Worm (Caenorhabditis elegans): ENCODE data around the gene Y45G5AM.6.

ce11 chrV:4195283-4195682, 43.2 kb upstream of the Y45G5AM.6 start, which contains the start of gene algn-5:
- TF ChIP-seq tab-1 (GFP tag; IDR thresholded peaks at IDR 0.05) (no peak), cog-1 (tag; optimal IDR thresholded peaks at IDR 0.05) (no peak), klf-2 (GFP tag; conservative IDR thresholded peaks at IDR 0.05) (no peak), ref-1 (GFP tag; conservative IDR thresholded peaks at IDR 0.05) (no peak), flt-1 (GFP tag; IDR thresholded peaks at IDR 0.05) (no peak), T22C8.4 (GFP tag; IDR thresholded peaks at IDR 0.05) (no peak), ztf-29 (GFP tag; IDR thresholded peaks at IDR 0.05) (no peak), ztf-23 (GFP tag; IDR thresholded peaks at IDR 0.05) (no peak)

All from whole organism, midembryonic.